Worm (Caenorhabditis elegans) whole organism, young adult: ENCODE measurements around the gene timm-17B.2.
A peak's percentile ranks its signal among the peaks of the same experiment; 100 is the strongest.

Experiments used
- B0035.1 ChIP-seq: sonication (generic microtip); optimal IDR thresholded peaks from 2 replicates; lab custom pipeline; 2016; ENCODE audit warnings: missing genetic modification characterization, mild to moderate bottlenecking, missing compliant biosample characterization, missing genotype, missing genetic modification reagents
- B0336.3 ChIP-seq: fragments of 200-800 bp; sonication (Bioruptor generic); IDR thresholded peaks from 2 replicates; pipeline ENCODE4 v1.3.6; 2022; ENCODE audit warnings: missing genetic modification characterization, missing compliant biosample characterization
- F22D6.2 ChIP-seq: sonication (generic microtip); optimal IDR thresholded peaks from 2 replicates; lab custom pipeline; 2016; ENCODE audit warnings: mild to moderate bottlenecking, missing genetic modification characterization, missing compliant biosample characterization
- F23B12.7 ChIP-seq: sonication (generic microtip); optimal IDR thresholded peaks from 2 replicates; lab custom pipeline; 2017; ENCODE audit warnings: missing genetic modification characterization, mild to moderate bottlenecking, missing compliant biosample characterization, antibody characterized with exemption, moderate library complexity; ENCODE audit not compliant: insufficient read depth
- F33H1.4 ChIP-seq: fragments of 200-800 bp; sonication (Bioruptor generic); IDR thresholded peaks from 2 replicates; pipeline ENCODE4 v1.3.6; 2022; ENCODE audit warnings: missing genetic modification reagents, missing genetic modification characterization, missing compliant biosample characterization
- F57C9.4 ChIP-seq: sonication (generic microtip); optimal IDR thresholded peaks from 2 replicates; lab custom pipeline; 2017; ENCODE audit warnings: mild to moderate bottlenecking, missing genetic modification characterization, missing compliant biosample characterization
- K11D2.4 ChIP-seq: fragments of 200-800 bp; sonication (Bioruptor generic); IDR thresholded peaks from 2 replicates; pipeline ENCODE4 v1.3.6; 2022; ENCODE audit warnings: missing genetic modification reagents, missing genetic modification characterization, missing compliant biosample characterization
- T07F8.4 ChIP-seq: sonication (generic microtip); optimal IDR thresholded peaks from 2 replicates; lab custom pipeline; 2016; ENCODE audit warnings: mild to moderate bottlenecking, missing genetic modification characterization, moderate library complexity, missing compliant biosample characterization
- Y95B8A.8 ChIP-seq: fragments of 200-800 bp; sonication (Bioruptor generic); IDR thresholded peaks from 2 replicates; pipeline ENCODE4 v1.3.6; 2022; ENCODE audit warnings: missing genetic modification reagents, missing genetic modification characterization, missing compliant biosample characterization
- attf-5 ChIP-seq: fragments of 200-800 bp; sonication (Bioruptor generic); optimal IDR thresholded peaks from 2 replicates; lab custom pipeline; 2018; ENCODE audit warnings: mild to moderate bottlenecking, missing genetic modification characterization, missing compliant biosample characterization
- cebp-1 ChIP-seq, 2 experiments: fragments of 200-800 bp in 1 of 2; sonication (Bioruptor generic) in 1 of 2; sonication (generic microtip) in 1 of 2; IDR thresholded peaks in 1 of 2; optimal IDR thresholded peaks in 1 of 2; 2 replicates each; pipeline versions ENCODE4 v1.3.6 to Lab custom; 2017 to 2022; ENCODE audit warnings: missing compliant biosample characterization in 2 of 2, missing genetic modification characterization in 2 of 2, mild to moderate bottlenecking in 1 of 2, missing genetic modification reagents in 1 of 2, moderate library complexity in 1 of 2
- ceh-27 ChIP-seq: fragments of 200-800 bp; sonication (Bioruptor generic); optimal IDR thresholded peaks from 2 replicates; lab custom pipeline; 2018; ENCODE audit warnings: mild to moderate bottlenecking, missing genetic modification characterization, moderate library complexity, missing compliant biosample characterization
- ceh-58 ChIP-seq: fragments of 200-800 bp; sonication (Bioruptor generic); IDR thresholded peaks from 2 replicates; pipeline ENCODE4 v1.3.6; 2022; ENCODE audit warnings: missing genetic modification characterization, missing compliant biosample characterization
- dpff-1 ChIP-seq: sonication (generic microtip); optimal IDR thresholded peaks from 2 replicates; lab custom pipeline; 2017; ENCODE audit warnings: mild to moderate bottlenecking, missing genetic modification characterization, missing compliant biosample characterization
- dpl-1 ChIP-seq: fragments of 150-350 bp; optimal IDR thresholded peaks from 2 replicates; lab custom pipeline; 2014; ENCODE audit warnings: missing biosample characterization, missing genetic modification reagents, missing genetic modification characterization
- ets-4 ChIP-seq: fragments of 200-800 bp; sonication (Bioruptor generic); optimal IDR thresholded peaks from 2 replicates; lab custom pipeline; 2018; ENCODE audit warnings: mild to moderate bottlenecking, missing genetic modification characterization, missing compliant biosample characterization
- gei-17 ChIP-seq: fragments of 200-800 bp; sonication (Bioruptor generic); optimal IDR thresholded peaks from 2 replicates; lab custom pipeline; 2018; ENCODE audit warnings: mild to moderate bottlenecking, missing genetic modification characterization, missing compliant biosample characterization
- hmg-1.2 ChIP-seq: fragments of 200-800 bp; sonication (Bioruptor generic); IDR thresholded peaks from 2 replicates; pipeline ENCODE4 v1.3.6; 2022; ENCODE audit warnings: missing genetic modification reagents, missing genetic modification characterization, missing compliant biosample characterization
- lag-1 ChIP-seq: fragments of 200-800 bp; sonication (Bioruptor generic); IDR thresholded peaks from 2 replicates; pipeline ENCODE4 v1.3.6; 2022; ENCODE audit warnings: missing genetic modification reagents, missing genetic modification characterization, missing compliant biosample characterization
- lin-26 ChIP-seq: fragments of 200-800 bp; sonication (Bioruptor generic); IDR thresholded peaks from 2 replicates; pipeline ENCODE4 v1.3.6; 2022; ENCODE audit warnings: missing genetic modification reagents, missing genetic modification characterization, missing compliant biosample characterization
- lin-40 ChIP-seq: sonication (generic microtip); optimal IDR thresholded peaks from 2 replicates; lab custom pipeline; 2016; ENCODE audit warnings: missing genetic modification characterization, mild to moderate bottlenecking, missing compliant biosample characterization, missing genotype, missing genetic modification reagents
- lin-54 ChIP-seq: fragments of 200-800 bp; sonication (Bioruptor generic); optimal IDR thresholded peaks from 2 replicates; lab custom pipeline; 2018; ENCODE audit warnings: mild to moderate bottlenecking, missing genetic modification characterization, missing compliant biosample characterization
- lsl-1 ChIP-seq: fragments of 200-800 bp; sonication (Bioruptor generic); optimal IDR thresholded peaks from 2 replicates; lab custom pipeline; 2018; ENCODE audit warnings: mild to moderate bottlenecking, missing genetic modification characterization, moderate library complexity, missing compliant biosample characterization
- lsy-27 ChIP-seq: sonication (generic microtip); optimal IDR thresholded peaks from 2 replicates; lab custom pipeline; 2017; ENCODE audit warnings: missing genetic modification characterization, mild to moderate bottlenecking, missing compliant biosample characterization, antibody characterized with exemption, missing genotype, borderline replicate concordance; ENCODE audit not compliant: insufficient read depth
- madf-6 ChIP-seq: fragments of 200-800 bp; sonication (Bioruptor generic); IDR thresholded peaks from 2 replicates; pipeline ENCODE4 v1.3.6; 2022; ENCODE audit warnings: missing genetic modification reagents, missing genetic modification characterization, missing compliant biosample characterization
- nfyb-1 ChIP-seq: fragments of 200-800 bp; sonication (Bioruptor generic); IDR thresholded peaks from 2 replicates; pipeline ENCODE4 v1.3.6; 2022; ENCODE audit warnings: missing genetic modification reagents, missing genetic modification characterization, missing compliant biosample characterization
- nhr-120 ChIP-seq: fragments of 200-800 bp; sonication (Bioruptor generic); IDR thresholded peaks from 2 replicates; pipeline ENCODE4 v1.3.6; 2022; ENCODE audit warnings: missing genetic modification characterization, missing compliant biosample characterization
- nhr-179 ChIP-seq: sonication (generic microtip); optimal IDR thresholded peaks from 2 replicates; lab custom pipeline; 2016; ENCODE audit warnings: mild to moderate bottlenecking, missing genetic modification characterization, missing compliant biosample characterization
- nhr-80 ChIP-seq: sonication (generic microtip); optimal IDR thresholded peaks from 2 replicates; lab custom pipeline; 2016; ENCODE audit warnings: missing genetic modification characterization, missing compliant biosample characterization
- pbrm-1 ChIP-seq: fragments of 200-800 bp; sonication (Bioruptor generic); IDR thresholded peaks from 2 replicates; pipeline ENCODE4 v1.3.6; 2022; ENCODE audit warnings: missing genetic modification reagents, missing genetic modification characterization, missing compliant biosample characterization
- rcor-1 ChIP-seq: fragments of 200-800 bp; sonication (Bioruptor generic); IDR thresholded peaks from 2 replicates; pipeline ENCODE4 v1.3.6; 2022; ENCODE audit warnings: missing genetic modification reagents, missing genetic modification characterization, missing compliant biosample characterization
- snpc-1.3 ChIP-seq: sonication (generic microtip); optimal IDR thresholded peaks from 2 replicates; lab custom pipeline; 2017; ENCODE audit warnings: missing genetic modification characterization, mild to moderate bottlenecking, missing compliant biosample characterization, antibody characterized with exemption, moderate library complexity, missing genotype, missing genetic modification reagents; ENCODE audit not compliant: insufficient read depth
- snpc-4 ChIP-seq, 5 experiments: fragments of 150-350 bp in 1 of 5; sonication (generic microtip) in 4 of 5; optimal IDR thresholded peaks; 2 replicates each; lab custom pipeline; 2014 to 2018; ENCODE audit warnings: missing genetic modification characterization in 5 of 5, missing biosample characterization in 3 of 5, antibody characterized with exemption in 2 of 5, mild to moderate bottlenecking in 2 of 5, missing compliant biosample characterization in 2 of 5, missing genotype in 2 of 5, moderate library complexity in 2 of 5, missing genetic modification reagents in 1 of 5
- tbp1 ChIP-seq: fragments of 200-800 bp; sonication (Bioruptor generic); optimal IDR thresholded peaks from 2 replicates; lab custom pipeline; 2018; ENCODE audit warnings: mild to moderate bottlenecking, missing genetic modification characterization, missing compliant biosample characterization
- ztf-18 ChIP-seq: sonication (generic microtip); optimal IDR thresholded peaks from 2 replicates; lab custom pipeline; 2016; ENCODE audit warnings: missing genotype, mild to moderate bottlenecking, missing genetic modification characterization, missing compliant biosample characterization
- ztf-28 ChIP-seq: fragments of 200-800 bp; sonication (Bioruptor generic); IDR thresholded peaks from 2 replicates; pipeline ENCODE4 v1.3.6; 2022; ENCODE audit warnings: missing genetic modification reagents, missing genetic modification characterization, missing compliant biosample characterization

timm-17B.2 gene

DNA sequence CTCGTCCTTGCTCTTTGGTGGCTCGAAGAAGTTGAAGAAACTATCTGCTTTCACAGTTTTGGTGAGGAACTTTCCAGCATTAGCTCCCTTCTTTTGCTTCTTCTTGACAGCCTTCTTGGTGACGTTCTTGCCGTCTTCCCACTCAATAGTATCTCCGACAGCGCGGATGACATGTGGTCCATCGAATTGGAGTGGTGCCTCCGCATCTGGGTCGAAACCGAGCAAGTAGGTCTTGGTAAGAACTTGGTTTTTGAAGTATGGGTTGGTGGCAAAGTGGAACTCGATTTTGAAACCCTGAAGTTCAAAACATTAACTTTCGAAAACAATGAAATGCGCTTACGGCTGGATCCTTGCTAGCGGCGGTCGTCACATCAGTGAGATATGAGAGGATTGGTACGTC is 18.2 kb upstream of the timm-17B.2 start:
- TF ChIP-seq ztf-28 (GFP tag; lab: Robert Waterston, UW) (no peak), ceh-58 (0 out of 2 replicates have a peak, but pooled peaks have one; percentile 80), lin-26 (peak; percentile 51; the same call in 1 of the 2 replicates), nhr-120 (0 out of 2 replicates have a peak, but pooled peaks have one; percentile 12)

DNA sequence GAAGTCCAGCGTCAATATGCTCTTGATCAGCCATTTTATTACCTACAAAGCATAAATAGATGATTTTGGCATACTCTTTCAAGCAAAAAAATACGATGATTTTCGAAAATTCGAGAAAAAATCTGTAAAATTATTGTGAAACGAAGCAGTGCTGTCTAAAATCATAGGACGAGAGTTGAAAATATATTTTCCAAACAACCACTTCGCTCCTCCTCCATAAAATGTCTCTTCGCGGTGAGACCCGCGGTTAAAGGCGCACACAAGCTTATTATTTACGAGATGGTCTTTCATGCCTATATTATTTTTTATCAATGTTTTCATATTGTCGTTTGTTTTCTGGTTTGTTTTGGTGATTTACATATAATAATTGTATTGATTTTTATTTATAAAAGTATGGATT is 17.2 kb upstream of the timm-17B.2 start, which contains the start of gene nap-1:
nap-1 (minus strand) TSS at position 42 of the 400 bp plus-strand sequence.
- no peak for TF ChIP-seq K11D2.4 (GFP tag; lab: Robert Waterston, UW)
- TF ChIP-seq madf-6 (GFP tag; lab: Robert Waterston, UW): peak; percentile 50; the same call in 1 of the 2 replicates
- TF ChIP-seq lin-54 (GFP tag; lab: Kevin White, UChicago): peak; percentile 26
- TF ChIP-seq Y95B8A.8: no peak
- no peak for TF ChIP-seq snpc-4 (GFP tag; optimal IDR thresholded peaks at IDR 0.05; lab: Kevin White, UChicago)
- TF ChIP-seq snpc-4 (tag; optimal IDR thresholded peaks at IDR 0.05; lab: Kevin White, UChicago): peak in 2 of 4 experiments; percentile 53 to 80
- TF ChIP-seq rcor-1 (GFP tag; lab: Robert Waterston, UW): peak; percentile 51; the same call in 1 of the 2 replicates
- 0 out of 2 replicates have a peak, but pooled peaks have one; percentile 49 for TF ChIP-seq nfyb-1 (GFP tag; lab: Robert Waterston, UW)
- TF ChIP-seq attf-5 (GFP tag; lab: Kevin White, UChicago): peak; percentile 75
- TF ChIP-seq lsl-1: peak; percentile 28
- peak; percentile 92 for TF ChIP-seq F33H1.4 (GFP tag; lab: Robert Waterston, UW)
- no peak for TF ChIP-seq lag-1
- TF ChIP-seq F23B12.7 (tag; lab: Kevin White, UChicago): peak; percentile 40
- no peak for TF ChIP-seq B0035.1
- TF ChIP-seq ceh-27: peak; percentile 55
- TF ChIP-seq dpff-1 (tag; lab: Kevin White, UChicago): no peak
- TF ChIP-seq cebp-1 (GFP tag; IDR thresholded peaks at IDR 0.05; lab: Robert Waterston, UW): peak; percentile 63; the same call in 1 of the 2 replicates
- TF ChIP-seq cebp-1 (tag; optimal IDR thresholded peaks at IDR 0.05; lab: Kevin White, UChicago): peak; percentile 75
- TF ChIP-seq hmg-1.2 (GFP tag; lab: Robert Waterston, UW): peak; percentile 34; the same call in 1 of the 2 replicates
- TF ChIP-seq pbrm-1 (GFP tag; lab: Robert Waterston, UW): peak; percentile 27; the same call in 1 of the 2 replicates
- TF ChIP-seq snpc-1.3: peak; percentile 6
- TF ChIP-seq nhr-80 (tag; lab: Kevin White, UChicago): peak; percentile 58
- TF ChIP-seq lin-40 (tag; lab: Kevin White, UChicago): peak; percentile 37
- peak; percentile 55 for TF ChIP-seq tbp1 (GFP tag; lab: Kevin White, UChicago)
- peak; percentile 6 for TF ChIP-seq dpl-1 (GFP tag; lab: Kevin White, UChicago)
- TF ChIP-seq, all 124 proteins: peak for 18

DNA sequence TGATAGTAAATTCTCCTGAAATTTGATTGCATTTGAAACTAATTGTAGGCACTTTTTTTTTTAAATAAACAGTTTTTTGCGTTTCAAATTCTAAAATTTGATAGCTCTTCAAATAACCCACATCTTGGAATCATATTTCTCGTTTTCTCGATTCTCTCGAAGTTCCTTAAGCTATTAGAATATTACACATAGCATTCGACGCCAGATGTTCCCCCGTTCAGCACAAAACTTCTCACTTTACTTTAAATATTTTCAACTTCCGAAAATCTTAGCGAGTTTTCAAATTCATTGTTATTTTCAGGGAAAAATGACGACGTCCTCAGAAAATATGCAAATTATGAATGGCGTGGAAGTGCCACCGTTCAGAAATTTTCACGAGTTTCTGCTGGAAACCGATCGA is 16.8 kb upstream of the timm-17B.2 start, which contains the start of gene praf-3:
praf-3 (plus strand) TSS at position 301 of the 400 bp plus-strand sequence.
- TF ChIP-seq lsy-27 (tag; lab: Kevin White, UChicago) (no peak), T07F8.4 (tag; lab: Kevin White, UChicago) (no peak), ets-4 (GFP tag; lab: Kevin White, UChicago) (no peak), hmg-1.2 (GFP tag; lab: Robert Waterston, UW) (no peak), gei-17 (GFP tag; lab: Kevin White, UChicago) (no peak), ztf-18 (tag; lab: Kevin White, UChicago) (no peak), B0336.3 (GFP tag; lab: Robert Waterston, UW) (no peak), nhr-179 (tag; lab: Kevin White, UChicago) (no peak), F22D6.2 (tag; lab: Kevin White, UChicago) (no peak), F57C9.4 (tag; lab: Kevin White, UChicago) (no peak)
- TF ChIP-seq, all 124 proteins: peak for 0
